Worm (Caenorhabditis elegans): ENCODE results near the gene str-261.

The str-261 gene

ce11 chrIII:11036132-11036531 lies 38.2 kb upstream of the str-261 start:
- TF ChIP-seq T23F11.4 (GFP tag; optimal IDR thresholded peaks at IDR 0.05) (no peak), unc-3 (GFP tag; conservative IDR thresholded peaks at IDR 0.05) (no peak), unc-3 (tag; optimal IDR thresholded peaks at IDR 0.05) (no peak), nhr-232 (tag; optimal IDR thresholded peaks at IDR 0.05) (no peak), ceh-22 (tag; optimal IDR thresholded peaks at IDR 0.05) (no peak), unc-55 (GFP tag; optimal IDR thresholded peaks at IDR 0.05) (peak; percentile 48), odd-2 (tag; optimal IDR thresholded peaks at IDR 0.05) (no peak), pat-9 (tag; optimal IDR thresholded peaks at IDR 0.05) (no peak), pax-1 (tag; optimal IDR thresholded peaks at IDR 0.05) (peak; percentile 41), elt-2 (tag; optimal IDR thresholded peaks at IDR 0.05) (no peak), dmd-4 (tag; optimal IDR thresholded peaks at IDR 0.05; ENCODE audit: borderline replicate concordance) (no peak), unc-86 (tag; optimal IDR thresholded peaks at IDR 0.05) (peak; percentile 1), ceh-31 (tag; optimal IDR thresholded peaks at IDR 0.05) (peak; percentile 21), ttx-3 (tag; optimal IDR thresholded peaks at IDR 0.05) (no peak), nfya-1 (tag; optimal IDR thresholded peaks at IDR 0.05) (peak; percentile 61), unc-42 (tag; optimal IDR thresholded peaks at IDR 0.05) (peak; percentile 6), K02D7.2 (tag; optimal IDR thresholded peaks at IDR 0.05) (no peak)

- TF ChIP-seq pros-1 (tag; optimal IDR thresholded peaks at IDR 0.05), result no peak
- TF ChIP-seq ceh-18 (tag; optimal IDR thresholded peaks at IDR 0.05), result no peak
- TF ChIP-seq tbx-2 (tag; optimal IDR thresholded peaks at IDR 0.05), result no peak
- no peak for TF ChIP-seq elt-2 (tag; optimal IDR thresholded peaks at IDR 0.05)
- TF ChIP-seq che-1 (tag; optimal IDR thresholded peaks at IDR 0.05), result no peak
- no peak for TF ChIP-seq nhr-232 (tag; optimal IDR thresholded peaks at IDR 0.05)
- no peak for TF ChIP-seq eyg-1 (tag; optimal IDR thresholded peaks at IDR 0.05)
- no peak for TF ChIP-seq fax-1 (tag; optimal IDR thresholded peaks at IDR 0.05)
- TF ChIP-seq unc-86 (tag; optimal IDR thresholded peaks at IDR 0.05), result no peak
- TF ChIP-seq hlh-30 (tag; optimal IDR thresholded peaks at IDR 0.05; ENCODE audit: insufficient read depth), result no peak
- TF ChIP-seq mec-3 (tag; optimal IDR thresholded peaks at IDR 0.05; ENCODE audit: borderline replicate concordance), result no peak
- no peak for TF ChIP-seq pha-2 (tag; optimal IDR thresholded peaks at IDR 0.05)
- no peak for TF ChIP-seq ceh-34 (tag; optimal IDR thresholded peaks at IDR 0.05)
- no peak for TF ChIP-seq ahr-1 (tag; optimal IDR thresholded peaks at IDR 0.05)
- TF ChIP-seq ref-2 (tag; optimal IDR thresholded peaks at IDR 0.05), result no peak
- no peak for TF ChIP-seq fkh-6 (tag; optimal IDR thresholded peaks at IDR 0.05)
- TF ChIP-seq nhr-11 (tag; optimal IDR thresholded peaks at IDR 0.05), result no peak
- no peak for TF ChIP-seq elt-4 (tag; optimal IDR thresholded peaks at IDR 0.05)
- no peak for TF ChIP-seq C38D4.7 (GFP tag; optimal IDR thresholded peaks at IDR 0.05)
Measured at ce11 chrIII:11036640-11037039, 37.7 kb upstream of the str-261 start, which contains the start of gene spat-2. TSS of gene spat-2 (plus strand) at chrIII:11036940.

DNA sequence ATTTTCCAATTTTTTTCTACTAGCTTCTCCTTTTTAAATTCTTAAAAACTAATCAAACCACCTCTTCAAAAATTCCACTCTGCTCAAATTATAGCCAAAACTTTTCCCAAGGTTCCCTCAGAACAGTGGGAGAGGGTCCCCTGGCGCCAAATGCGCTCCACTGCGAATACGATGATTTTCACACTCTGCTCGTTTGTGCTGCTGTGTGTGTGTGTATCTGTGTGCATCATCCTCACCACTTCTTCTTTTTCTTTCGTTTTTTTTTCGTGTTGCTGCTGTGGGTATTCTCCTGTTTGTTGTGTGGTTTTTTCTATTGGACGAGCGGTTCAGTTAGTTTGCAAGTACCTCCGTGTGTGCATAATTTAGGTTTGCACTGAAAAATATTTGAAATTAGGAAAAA lies 35.1 kb upstream of the str-261 start:
- peak; percentile 5 for TF ChIP-seq ceh-31 (tag; optimal IDR thresholded peaks at IDR 0.05)
- TF ChIP-seq hlh-30 (tag; optimal IDR thresholded peaks at IDR 0.05; ENCODE audit: insufficient read depth), result no peak
- peak; percentile 30 for TF ChIP-seq nfya-1 (tag; optimal IDR thresholded peaks at IDR 0.05)
- TF ChIP-seq tbx-2 (tag; optimal IDR thresholded peaks at IDR 0.05), result peak; percentile 25
- no peak for TF ChIP-seq nhr-11 (tag; optimal IDR thresholded peaks at IDR 0.05)
- TF ChIP-seq T23F11.4 (GFP tag; optimal IDR thresholded peaks at IDR 0.05), result no peak
- peak; percentile 26 for TF ChIP-seq unc-42 (tag; optimal IDR thresholded peaks at IDR 0.05)
- no peak for TF ChIP-seq ceh-30 (tag; optimal IDR thresholded peaks at IDR 0.05)
- no peak for TF ChIP-seq ets-4 (tag; optimal IDR thresholded peaks at IDR 0.05)

DNA sequence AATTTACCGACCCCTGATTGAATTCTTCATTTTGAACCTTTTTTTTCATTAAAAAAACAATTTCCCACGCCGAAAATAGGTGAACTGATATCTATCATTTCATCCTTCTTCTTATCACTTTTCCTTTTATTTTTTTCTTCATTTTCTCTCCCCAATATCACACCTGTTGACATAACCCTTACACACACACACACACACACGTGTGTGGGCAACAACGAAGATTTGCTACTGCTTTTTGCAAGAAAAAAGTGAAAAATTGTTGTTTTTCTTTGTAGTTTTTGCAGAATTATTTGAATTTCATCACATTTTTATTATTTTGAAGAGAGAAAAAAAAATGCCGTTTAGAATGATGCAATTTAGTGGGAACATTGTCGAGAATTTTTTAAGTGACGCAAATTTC lies 33.7 kb upstream of the str-261 start:
- TF ChIP-seq ztf-16 (tag; optimal IDR thresholded peaks at IDR 0.05), result no peak
- TF ChIP-seq lin-11 (tag; optimal IDR thresholded peaks at IDR 0.05), result no peak
- no peak for TF ChIP-seq hlh-13 (GFP tag; optimal IDR thresholded peaks at IDR 0.05)
- TF ChIP-seq npax-4 (tag; optimal IDR thresholded peaks at IDR 0.05), result no peak
- no peak for TF ChIP-seq ttx-3 (tag; optimal IDR thresholded peaks at IDR 0.05)
- no peak for TF ChIP-seq ceh-31 (tag; optimal IDR thresholded peaks at IDR 0.05)
- TF ChIP-seq zip-5 (tag; optimal IDR thresholded peaks at IDR 0.05), result no peak
- no peak for TF ChIP-seq ceh-48 (tag; optimal IDR thresholded peaks at IDR 0.05)
- TF ChIP-seq madf-2 (tag; optimal IDR thresholded peaks at IDR 0.05), result no peak
- no peak for TF ChIP-seq sdc-2 (tag; optimal IDR thresholded peaks at IDR 0.05)
- no peak for TF ChIP-seq ceh-19 (GFP tag; optimal IDR thresholded peaks at IDR 0.05)

All from whole organism, late embryonic.